Worm (Caenorhabditis elegans): Measurements from ENCODE around the gene ZC239.13.

ZC239.13 gene

DNA sequence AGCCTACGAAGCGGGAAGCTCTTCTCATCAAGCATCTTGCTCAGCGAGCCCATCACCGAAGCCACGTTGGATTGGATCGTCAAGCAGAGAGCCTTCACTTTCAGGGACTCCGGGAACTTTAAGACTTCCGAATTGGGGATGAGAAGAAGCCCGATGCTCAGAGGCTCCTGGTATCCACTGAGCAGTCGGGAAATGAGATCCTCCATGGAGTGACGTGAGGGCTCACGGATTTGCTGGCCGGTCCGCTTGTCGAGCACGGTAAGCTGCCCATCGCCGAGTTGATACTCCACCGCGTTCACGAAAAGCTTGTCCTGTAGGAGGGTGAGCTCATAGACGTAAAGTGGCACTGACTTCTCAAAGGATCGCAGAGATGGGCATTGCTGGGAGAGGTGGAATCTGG is 24.9 kb upstream of the ZC239.13 start:
- no peak for TF ChIP-seq ceh-6 (GFP tag; optimal IDR thresholded peaks at IDR 0.05)
- no peak for TF ChIP-seq tbx-7 (tag; optimal IDR thresholded peaks at IDR 0.05)
- TF ChIP-seq npax-4 (tag; optimal IDR thresholded peaks at IDR 0.05), result no peak
- no peak for TF ChIP-seq dmd-4 (tag; optimal IDR thresholded peaks at IDR 0.05; ENCODE audit: borderline replicate concordance)
- TF ChIP-seq K02D7.2 (tag; optimal IDR thresholded peaks at IDR 0.05), result no peak
- no peak for TF ChIP-seq hlh-8 (tag; optimal IDR thresholded peaks at IDR 0.05)
- no peak for TF ChIP-seq unc-55 (GFP tag; optimal IDR thresholded peaks at IDR 0.05)
- no peak for TF ChIP-seq nhr-11 (tag; optimal IDR thresholded peaks at IDR 0.05)
- no peak for TF ChIP-seq zip-5 (tag; optimal IDR thresholded peaks at IDR 0.05)
- no peak for TF ChIP-seq sox-4 (tag; optimal IDR thresholded peaks at IDR 0.05)
- no peak for TF ChIP-seq ceh-14 (tag; optimal IDR thresholded peaks at IDR 0.05)
- TF ChIP-seq elt-2 (tag; optimal IDR thresholded peaks at IDR 0.05), result no peak
- no peak for TF ChIP-seq ceh-22 (tag; optimal IDR thresholded peaks at IDR 0.05)
- TF ChIP-seq hlh-30 (tag; optimal IDR thresholded peaks at IDR 0.05; ENCODE audit: insufficient read depth), result no peak
- no peak for TF ChIP-seq eyg-1 (tag; optimal IDR thresholded peaks at IDR 0.05)
- TF ChIP-seq pha-4 (tag; optimal IDR thresholded peaks at IDR 0.05), result no peak
- no peak for TF ChIP-seq ahr-1 (tag; optimal IDR thresholded peaks at IDR 0.05)
- TF ChIP-seq C38D4.7 (GFP tag; optimal IDR thresholded peaks at IDR 0.05), result no peak
- no peak for TF ChIP-seq tbx-2 (tag; optimal IDR thresholded peaks at IDR 0.05)

ce11 chrII:3245836-3246235 is 23.2 kb upstream of the ZC239.13 start, which contains the start of gene C17F4.7:
TSS of gene C17F4.7 (minus strand) at chrII:3246015.
- TF ChIP-seq ceh-14 (tag; optimal IDR thresholded peaks at IDR 0.05) (no peak), ceh-34 (tag; optimal IDR thresholded peaks at IDR 0.05) (no peak), sdc-2 (tag; optimal IDR thresholded peaks at IDR 0.05) (no peak), nhr-232 (tag; optimal IDR thresholded peaks at IDR 0.05) (no peak), sox-2 (GFP tag; IDR thresholded peaks at IDR 0.05) (no peak), pag-3 (tag; optimal IDR thresholded peaks at IDR 0.05; ENCODE audit: borderline replicate concordance) (no peak), npax-4 (tag; optimal IDR thresholded peaks at IDR 0.05) (no peak), mec-3 (tag; optimal IDR thresholded peaks at IDR 0.05; ENCODE audit: borderline replicate concordance) (no peak), K09A11.1 (tag; optimal IDR thresholded peaks at IDR 0.05; ENCODE audit: insufficient read depth) (no peak), ceh-22 (tag; optimal IDR thresholded peaks at IDR 0.05) (no peak), C08G9.2 (tag; optimal IDR thresholded peaks at IDR 0.05) (no peak), zip-5 (tag; optimal IDR thresholded peaks at IDR 0.05) (no peak), ceh-24 (tag; optimal IDR thresholded peaks at IDR 0.05) (no peak), hlh-13 (GFP tag; optimal IDR thresholded peaks at IDR 0.05) (no peak), fax-1 (tag; optimal IDR thresholded peaks at IDR 0.05) (no peak), ets-4 (tag; optimal IDR thresholded peaks at IDR 0.05) (no peak)

ce11 chrII:3244758-3245157 is 22.1 kb upstream of the ZC239.13 start:
- TF ChIP-seq ceh-34 (tag; optimal IDR thresholded peaks at IDR 0.05) (no peak), ttx-3 (tag; optimal IDR thresholded peaks at IDR 0.05) (no peak), sox-2 (GFP tag; IDR thresholded peaks at IDR 0.05) (no peak), mec-3 (tag; optimal IDR thresholded peaks at IDR 0.05; ENCODE audit: borderline replicate concordance) (no peak)

DNA sequence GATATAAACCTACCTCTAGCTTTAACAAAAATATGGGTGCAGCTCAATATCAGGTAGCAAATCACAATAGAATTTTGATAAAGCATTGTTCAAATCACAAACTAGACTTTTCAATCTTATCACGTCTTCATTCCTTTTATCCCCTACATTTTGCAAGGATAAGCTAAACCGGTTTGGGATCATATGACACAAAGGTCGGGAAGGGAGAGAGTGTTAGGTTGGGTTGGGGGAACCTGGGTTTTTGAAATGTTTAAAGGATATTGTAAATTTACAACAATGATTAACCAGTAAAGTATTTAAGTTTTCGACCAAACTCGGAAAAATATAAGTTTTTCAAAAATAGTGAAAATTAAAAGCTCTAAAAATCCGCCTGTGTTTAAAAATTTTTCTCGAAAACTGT is 21.4 kb upstream of the ZC239.13 start, which contains the start of gene C17F4.12:
Gene C17F4.12 (minus strand): TSS at position 101 of the 400 bp plus-strand sequence.
- no peak for TF ChIP-seq ceh-9 (tag; optimal IDR thresholded peaks at IDR 0.05)
- TF ChIP-seq hlh-15 (tag; optimal IDR thresholded peaks at IDR 0.05), result no peak
- no peak for TF ChIP-seq ztf-16 (tag; optimal IDR thresholded peaks at IDR 0.05)
- TF ChIP-seq mec-3 (tag; optimal IDR thresholded peaks at IDR 0.05; ENCODE audit: borderline replicate concordance), result no peak
- no peak for TF ChIP-seq elt-2 (tag; optimal IDR thresholded peaks at IDR 0.05)
- no peak for TF ChIP-seq ceh-31 (tag; optimal IDR thresholded peaks at IDR 0.05)
- no peak for TF ChIP-seq ceh-14 (tag; optimal IDR thresholded peaks at IDR 0.05)
- TF ChIP-seq eyg-1 (tag; optimal IDR thresholded peaks at IDR 0.05), result no peak
- no peak for TF ChIP-seq odd-2 (tag; optimal IDR thresholded peaks at IDR 0.05)
- no peak for TF ChIP-seq K02D7.2 (tag; optimal IDR thresholded peaks at IDR 0.05)
- TF ChIP-seq tbx-7 (tag; optimal IDR thresholded peaks at IDR 0.05), result no peak
- TF ChIP-seq nhr-11 (tag; optimal IDR thresholded peaks at IDR 0.05), result no peak
- TF ChIP-seq pax-1 (tag; optimal IDR thresholded peaks at IDR 0.05), result no peak
- no peak for TF ChIP-seq zip-5 (tag; optimal IDR thresholded peaks at IDR 0.05)
- no peak for TF ChIP-seq ceh-34 (tag; optimal IDR thresholded peaks at IDR 0.05)
- TF ChIP-seq C38D4.7 (GFP tag; optimal IDR thresholded peaks at IDR 0.05), result no peak
- TF ChIP-seq unc-55 (GFP tag; optimal IDR thresholded peaks at IDR 0.05), result no peak
- no peak for TF ChIP-seq pqm-1 (tag; optimal IDR thresholded peaks at IDR 0.05)
- no peak for TF ChIP-seq hlh-13 (GFP tag; optimal IDR thresholded peaks at IDR 0.05)
